Worm (Caenorhabditis elegans) whole organism, L2 larva: ENCODE results near the gene sdz-28.

Source experiments
- lsy-2 ChIP-seq, 2 experiments: fragments of 150-350 bp in 1 of 2; sonication (generic microtip) in 1 of 2; optimal IDR thresholded peaks; 2 replicates each; lab custom pipeline; 2014 to 2017; ENCODE audit warnings: missing biosample characterization in 2 of 2, missing genetic modification characterization in 2 of 2
- nhr-23 ChIP-seq: fragments of 150-350 bp; optimal IDR thresholded peaks from 2 replicates; lab custom pipeline; 2014; ENCODE audit warnings: missing biosample characterization, missing genetic modification reagents, missing genetic modification characterization
- snpc-4 ChIP-seq: fragments of 150-350 bp; optimal IDR thresholded peaks from 2 replicates; lab custom pipeline; 2014; ENCODE audit warnings: missing biosample characterization, missing genetic modification characterization

- no peak for TF ChIP-seq nhr-23
- TF ChIP-seq snpc-4 (tag; lab: Kevin White, UChicago): no peak
- no peak for TF ChIP-seq lsy-2 (tag; optimal IDR thresholded peaks at IDR 0.05; lab: Kevin White, UChicago)
Measured at ce11 chrII:2152455-2152854, 21.6 kb downstream of the sdz-28 start.
